Worm (Caenorhabditis elegans): ENCODE measurements around the gene Y38E10A.22.

DNA sequence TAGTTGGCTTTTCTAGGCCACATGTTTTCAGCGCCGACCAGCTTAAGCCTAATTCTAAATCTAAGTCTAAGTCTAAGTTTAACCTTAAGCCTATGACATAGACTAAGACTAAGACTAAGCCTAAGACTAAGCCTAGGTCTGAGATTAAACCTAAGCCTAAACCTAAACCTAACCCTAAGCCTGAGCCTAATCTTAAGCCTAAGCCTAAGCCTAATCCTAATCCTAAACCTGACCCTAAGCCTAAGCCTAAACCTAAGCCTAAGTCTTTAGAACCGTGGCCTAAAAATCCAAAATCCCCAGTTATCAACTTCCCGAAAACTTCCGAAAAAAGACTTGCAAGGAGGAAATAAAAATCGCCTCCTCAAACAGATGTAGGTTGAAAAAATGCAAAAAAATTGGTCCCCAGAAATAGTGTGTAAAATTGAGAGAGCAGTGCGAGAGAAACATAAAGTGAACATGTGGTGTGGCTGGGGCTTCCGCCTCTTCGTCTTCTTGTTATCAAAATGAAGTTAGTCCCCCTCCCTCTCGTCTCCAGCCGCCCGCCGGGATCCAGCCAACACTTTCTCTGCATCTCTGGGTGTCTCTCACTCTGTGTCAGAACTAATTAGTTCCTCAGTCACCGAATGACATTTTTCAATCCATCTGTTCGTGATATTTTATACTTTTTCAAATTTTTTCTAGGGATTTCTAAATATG, 17.8 kb downstream of the Y38E10A.22 start:
- TF ChIP-seq ama-1 (optimal IDR thresholded peaks at IDR 0.05) = no peak
- TF ChIP-seq B0310.2 (tag; optimal IDR thresholded peaks at IDR 0.05) = no peak
- no peak for TF ChIP-seq tbx-37 (GFP tag; conservative IDR thresholded peaks at IDR 0.05)
- no peak for TF ChIP-seq flt-1 (GFP tag; IDR thresholded peaks at IDR 0.05)
- TF ChIP-seq tbx-11 (GFP tag; IDR thresholded peaks at IDR 0.05) = no peak
- TF ChIP-seq aly-1 (tag; optimal IDR thresholded peaks at IDR 0.05) = no peak
- TF ChIP-seq hmbx-1 (tag; optimal IDR thresholded peaks at IDR 0.05) = no peak
- TF ChIP-seq sea-1 (GFP tag; conservative IDR thresholded peaks at IDR 0.05) = no peak
- no peak for TF ChIP-seq ceh-13 (GFP tag; optimal IDR thresholded peaks at IDR 0.05)

All from whole organism, early embryonic.